Worm (Caenorhabditis elegans): ENCODE results near the gene K07E3.1.

- TF ChIP-seq ceh-9 (tag; optimal IDR thresholded peaks at IDR 0.05) (no peak), unc-39 (tag; optimal IDR thresholded peaks at IDR 0.05) (no peak), mdl-1 (tag; optimal IDR thresholded peaks at IDR 0.05) (no peak), zag-1 (tag; optimal IDR thresholded peaks at IDR 0.05) (no peak), nhr-76 (tag; optimal IDR thresholded peaks at IDR 0.05) (no peak), nhr-12 (tag; optimal IDR thresholded peaks at IDR 0.05) (no peak), nhr-25 (tag; optimal IDR thresholded peaks at IDR 0.05) (no peak)
Observed at ce11 chrX:8129543-8129942, 19.3 kb downstream of the K07E3.1 start, which contains the start of gene frpr-1.
